Fruit fly (Drosophila melanogaster): ENCODE data around the gene smog.

The smog gene

dm6 chr2L:4850356-4850755 is 2.3 kb upstream of the smog start, which contains the start of the genes mRpS2 and Mon1 (continued):
- TF ChIP-seq Lhr (GFP tag; optimal IDR thresholded peaks at IDR 0.05): peak; percentile 57
- no peak for TF ChIP-seq nerfin-2 (GFP tag; IDR thresholded peaks at IDR 0.05; ENCODE audit: partially characterized antibody)
- peak; percentile 97 for TF ChIP-seq CG17328 (GFP tag; IDR thresholded peaks at IDR 0.05)
- no peak for TF ChIP-seq Neu2 (GFP tag; optimal IDR thresholded peaks at IDR 0.05; ENCODE audit: borderline replicate concordance)
- TF ChIP-seq emc (GFP tag; optimal IDR thresholded peaks at IDR 0.05): peak; percentile 63
- peak; percentile 60 for TF ChIP-seq CG10274 (GFP tag; optimal IDR thresholded peaks at IDR 0.05)
- TF ChIP-seq CG12659 (GFP tag; optimal IDR thresholded peaks at IDR 0.05): peak; percentile 96
- peak; percentile 79 for TF ChIP-seq wek (GFP tag; optimal IDR thresholded peaks at IDR 0.05)
- TF ChIP-seq slbo (GFP tag; IDR thresholded peaks at IDR 0.05): peak; percentile 98
- peak; percentile 97 for TF ChIP-seq CG18599 (GFP tag; optimal IDR thresholded peaks at IDR 0.05)
- TF ChIP-seq CG2889 (GFP tag; IDR thresholded peaks at IDR 0.05): peak; percentile 93
- TF ChIP-seq Dek (tag; optimal IDR thresholded peaks at IDR 0.05): peak; percentile 94
- TF ChIP-seq CG34422 (GFP tag; IDR thresholded peaks at IDR 0.05): peak; percentile 98
- peak; percentile 81 for TF ChIP-seq CG12769 (tag; optimal IDR thresholded peaks at IDR 0.05)
- peak; percentile 60 for TF ChIP-seq mirr (GFP tag; optimal IDR thresholded peaks at IDR 0.05)
- TF ChIP-seq seq (GFP tag; IDR thresholded peaks at IDR 0.05): peak; percentile 90
- peak; percentile 83 for TF ChIP-seq CG1529 (GFP tag; optimal IDR thresholded peaks at IDR 0.05)
- TF ChIP-seq trem (tag; optimal IDR thresholded peaks at IDR 0.05): peak; percentile 94
- peak; percentile 95 for TF ChIP-seq CG18764 (GFP tag; optimal IDR thresholded peaks at IDR 0.05)
- peak; percentile 84 for TF ChIP-seq zfh2 (GFP tag; optimal IDR thresholded peaks at IDR 0.05)
- peak; percentile 69 for TF ChIP-seq sqz (GFP tag; optimal IDR thresholded peaks at IDR 0.05)
- no peak for TF ChIP-seq ato (GFP tag; IDR thresholded peaks at IDR 0.05; ENCODE audit: partially characterized antibody)
- peak; percentile 95 for TF ChIP-seq CG12155 (GFP tag; optimal IDR thresholded peaks at IDR 0.05)
- no peak for TF ChIP-seq sc (optimal IDR thresholded peaks at IDR 0.05)
- TF ChIP-seq sc (GFP tag; optimal IDR thresholded peaks at IDR 0.05): peak; percentile 88
- peak; percentile 76 to 77 for TF ChIP-seq Pdp1 (GFP tag; optimal IDR thresholded peaks at IDR 0.05)
- TF ChIP-seq crc (GFP tag; optimal IDR thresholded peaks at IDR 0.05): peak; percentile 24
- TF ChIP-seq CG31224 (GFP tag; IDR thresholded peaks at IDR 0.05): peak; percentile 95
- peak; percentile 92 for TF ChIP-seq CG12104 (GFP tag; optimal IDR thresholded peaks at IDR 0.05)
- no peak for TF ChIP-seq bbx (GFP tag; IDR thresholded peaks at IDR 0.05; ENCODE audit: partially characterized antibody)
- peak; percentile 87 for TF ChIP-seq danr (GFP tag; IDR thresholded peaks at IDR 0.05)
- TF ChIP-seq CG7987 (GFP tag; optimal IDR thresholded peaks at IDR 0.05): peak; percentile 92
- TF ChIP-seq CG10959 (GFP tag; IDR thresholded peaks at IDR 0.05): peak; percentile 83
- TF ChIP-seq NC2α (GFP tag; optimal IDR thresholded peaks at IDR 0.05): peak; percentile 6
- peak; percentile 28 for TF ChIP-seq grn (GFP tag; optimal IDR thresholded peaks at IDR 0.05)
- TF ChIP-seq CG4707 (GFP tag; optimal IDR thresholded peaks at IDR 0.05): peak; percentile 61
- TF ChIP-seq prd (optimal IDR thresholded peaks at IDR 0.05): no peak
- peak; percentile 97 for TF ChIP-seq prd (GFP tag; IDR thresholded peaks at IDR 0.05)
- TF ChIP-seq scrt (GFP tag; optimal IDR thresholded peaks at IDR 0.05): peak; percentile 88
- TF ChIP-seq CG7271 (tag; optimal IDR thresholded peaks at IDR 0.05): peak; percentile 94
- TF ChIP-seq ewg (GFP tag; optimal IDR thresholded peaks at IDR 0.05): peak; percentile 88
- TF ChIP-seq Stat92E (GFP tag; optimal IDR thresholded peaks at IDR 0.05): no peak
- peak; percentile 3 for TF ChIP-seq CG10565 (GFP tag; optimal IDR thresholded peaks at IDR 0.05)
- peak; percentile 71 for TF ChIP-seq CG33213 (GFP tag; optimal IDR thresholded peaks at IDR 0.05)
- TF ChIP-seq HmgD (GFP tag; optimal IDR thresholded peaks at IDR 0.05): peak; percentile 15
- peak; percentile 90 for TF ChIP-seq ssp (GFP tag; IDR thresholded peaks at IDR 0.05)
- peak; percentile 89 for TF ChIP-seq CG7357 (GFP tag; IDR thresholded peaks at IDR 0.05)
- TF ChIP-seq jigr1 (GFP tag; IDR thresholded peaks at IDR 0.05): peak; percentile 77
- TF ChIP-seq zfh1 (GFP tag; IDR thresholded peaks at IDR 0.05): peak; percentile 95
- peak; percentile 92 for TF ChIP-seq oc (tag; optimal IDR thresholded peaks at IDR 0.05)
- peak; percentile 23; the same call in 2 of the 3 replicates for TF ChIP-seq CG34224 (GFP tag; IDR thresholded peaks at IDR 0.05; ENCODE audit: partially characterized antibody)
